Fruit fly (Drosophila melanogaster) whole organism, embryonic: ENCODE data around the gene Chpf.
A peak's percentile ranks its signal among the peaks of the same experiment; 100 is the strongest.

Experiments
- Adf1 ChIP-seq: fragments of 200-800 bp; sonication (Bioruptor generic); IDR thresholded peaks from 2 replicates; pipeline ENCODE4 v1.3.6; 2022; ENCODE audit warnings: missing biosample characterization, missing genetic modification characterization
- Antp ChIP-seq: fragments of 200-800 bp; sonication (Bioruptor generic); optimal IDR thresholded peaks from 3 replicates; lab custom pipeline; 2016; ENCODE audit warnings: missing biosample characterization, missing genetic modification characterization
- Blimp-1 ChIP-seq: fragments of 200-800 bp; sonication (Bioruptor generic); optimal IDR thresholded peaks from 3 replicates; lab custom pipeline; 2018; ENCODE audit warnings: missing biosample characterization, missing genetic modification characterization, mild to moderate bottlenecking, moderate library complexity, missing genetic modification reagents
- CG10209 ChIP-seq: fragments of 200-800 bp; sonication (Bioruptor generic); optimal IDR thresholded peaks from 3 replicates; lab custom pipeline; 2017; ENCODE audit warnings: missing biosample characterization, mild to moderate bottlenecking, missing genetic modification characterization, missing genetic modification reagents
- CG10366 ChIP-seq: fragments of 200-800 bp; sonication (Bioruptor generic); IDR thresholded peaks from 2 replicates; pipeline ENCODE4 v1.3.6; 2022; ENCODE audit warnings: missing biosample characterization, missing genetic modification characterization
- CG12744 ChIP-seq: fragments of 200-800 bp; sonication (Bioruptor generic); optimal IDR thresholded peaks from 2 replicates; lab custom pipeline; 2016; ENCODE audit warnings: missing biosample characterization, missing genetic modification characterization
- CG13287 ChIP-seq: fragments of 200-800 bp; sonication (Bioruptor generic); IDR thresholded peaks from 2 replicates; pipeline ENCODE4 v1.3.6; 2022; ENCODE audit warnings: missing biosample characterization, missing genetic modification characterization; ENCODE audit not compliant: partially characterized antibody
- CG14014 ChIP-seq: fragments of 200-800 bp; sonication (Bioruptor generic); IDR thresholded peaks from 2 replicates; pipeline ENCODE4 v1.3.6; 2022; ENCODE audit warnings: missing biosample characterization, missing genetic modification characterization
- CG15269 ChIP-seq: fragments of 200-800 bp; sonication (Bioruptor generic); optimal IDR thresholded peaks from 2 replicates; lab custom pipeline; 2018; ENCODE audit warnings: missing biosample characterization, mild to moderate bottlenecking, missing genetic modification characterization, moderate library complexity
- CG16863 ChIP-seq: fragments of 200-800 bp; sonication (Bioruptor generic); optimal IDR thresholded peaks from 3 replicates; lab custom pipeline; 2016; ENCODE audit warnings: missing biosample characterization, missing genetic modification characterization
- CG17186 ChIP-seq: fragments of 200-800 bp; sonication (Bioruptor generic); optimal IDR thresholded peaks from 3 replicates; lab custom pipeline; 2017; ENCODE audit warnings: missing biosample characterization, missing genetic modification reagents, missing genetic modification characterization
- CG18262 ChIP-seq: fragments of 200-800 bp; optimal IDR thresholded peaks from 3 replicates; lab custom pipeline; 2019; ENCODE audit warnings: missing biosample characterization, mild to moderate bottlenecking, missing genetic modification characterization, moderate library complexity
- CG2678 ChIP-seq: fragments of 200-800 bp; sonication (Bioruptor generic); optimal IDR thresholded peaks from 3 replicates; lab custom pipeline; 2019; ENCODE audit warnings: missing biosample characterization, mild to moderate bottlenecking, missing genetic modification characterization, moderate library complexity
- CG30431 ChIP-seq: fragments of 200-800 bp; sonication (Bioruptor generic); optimal IDR thresholded peaks from 2 replicates; lab custom pipeline; 2017; ENCODE audit warnings: missing biosample characterization, missing genetic modification characterization
- CG3065 ChIP-seq: fragments of 200-800 bp; sonication (Bioruptor generic); optimal IDR thresholded peaks from 2 replicates; lab custom pipeline; 2016; ENCODE audit warnings: missing biosample characterization, missing genetic modification characterization
- CG33213 ChIP-seq: fragments of 200-800 bp; sonication (Bioruptor generic); optimal IDR thresholded peaks from 3 replicates; lab custom pipeline; 2016; ENCODE audit warnings: missing biosample characterization, missing genetic modification characterization
- CG4328 ChIP-seq: fragments of 200-800 bp; sonication (Bioruptor generic); optimal IDR thresholded peaks from 3 replicates; lab custom pipeline; 2017; ENCODE audit warnings: missing biosample characterization, missing genetic modification reagents, missing genetic modification characterization
- CG4820 ChIP-seq: fragments of 200-800 bp; sonication (Bioruptor generic); optimal IDR thresholded peaks from 3 replicates; lab custom pipeline; 2016; ENCODE audit warnings: missing biosample characterization, missing genetic modification characterization
- CG7357 ChIP-seq: fragments of 200-800 bp; sonication (Bioruptor generic); IDR thresholded peaks from 3 replicates; pipeline ENCODE4 v1.3.6; 2022; ENCODE audit warnings: missing biosample characterization, missing genetic modification characterization
- CG7928 ChIP-seq: fragments of 200-800 bp; sonication (Bioruptor generic); optimal IDR thresholded peaks from 2 replicates; lab custom pipeline; 2017; ENCODE audit warnings: missing biosample characterization, mild to moderate bottlenecking, missing genetic modification characterization
- CG8281 ChIP-seq: fragments of 200-800 bp; sonication (Bioruptor generic); optimal IDR thresholded peaks from 2 replicates; lab custom pipeline; 2018; ENCODE audit warnings: missing biosample characterization, mild to moderate bottlenecking, missing genetic modification characterization, moderate library complexity
- CG9215 ChIP-seq: fragments of 200-800 bp; sonication (Bioruptor generic); IDR thresholded peaks from 2 replicates; pipeline ENCODE4 v1.3.6; 2022; ENCODE audit warnings: missing biosample characterization, missing genetic modification characterization
- Dp ChIP-seq: fragments of 200-800 bp; sonication (Bioruptor generic); optimal IDR thresholded peaks from 2 replicates; lab custom pipeline; 2018; ENCODE audit warnings: missing biosample characterization, mild to moderate bottlenecking, missing genetic modification characterization, moderate library complexity
- ERR ChIP-seq: fragments of 200-800 bp; sonication (Bioruptor generic); optimal IDR thresholded peaks from 2 replicates; lab custom pipeline; 2016; ENCODE audit warnings: missing biosample characterization, missing genetic modification characterization
- GATAe ChIP-seq: fragments of 200-800 bp; sonication (Bioruptor generic); conservative IDR thresholded peaks from 2 replicates; pipeline ENCODE4 v1.3.6; 2022; ENCODE audit warnings: missing biosample characterization, missing genetic modification characterization
- HLH3B ChIP-seq: fragments of 200-800 bp; sonication (Bioruptor generic); IDR thresholded peaks from 2 replicates; pipeline ENCODE4 v1.3.6; 2022; ENCODE audit warnings: missing biosample characterization, missing genetic modification characterization
- HLH4C ChIP-seq: fragments of 200-800 bp; sonication (Bioruptor generic); IDR thresholded peaks from 3 replicates; pipeline ENCODE4 v1.3.6; 2022; ENCODE audit warnings: missing biosample characterization, missing genetic modification characterization; ENCODE audit not compliant: partially characterized antibody
- MTF-1 ChIP-seq: fragments of 200-800 bp; sonication (Bioruptor generic); optimal IDR thresholded peaks from 2 replicates; lab custom pipeline; 2018; ENCODE audit warnings: missing biosample characterization, mild to moderate bottlenecking, missing genetic modification characterization, borderline replicate concordance
- Myb ChIP-seq: fragments of 200-800 bp; sonication (Bioruptor generic); optimal IDR thresholded peaks from 2 replicates; lab custom pipeline; 2016; ENCODE audit warnings: missing biosample characterization, missing genetic modification characterization
- NC2α ChIP-seq: fragments of 200-800 bp; sonication (Bioruptor generic); optimal IDR thresholded peaks from 2 replicates; lab custom pipeline; 2016; ENCODE audit warnings: missing biosample characterization, missing genetic modification characterization
- NC2β ChIP-seq: fragments of 200-800 bp; sonication (Bioruptor generic); optimal IDR thresholded peaks from 2 replicates; lab custom pipeline; 2016; ENCODE audit warnings: missing biosample characterization, missing genetic modification characterization
- Optix ChIP-seq: fragments of 200-800 bp; sonication (Bioruptor generic); IDR thresholded peaks from 3 replicates; pipeline ENCODE4 v1.3.6; 2022; ENCODE audit warnings: missing biosample characterization, missing genetic modification characterization
- Tbp ChIP-seq: fragments of >200 bp; optimal IDR thresholded peaks from 2 replicates; lab custom pipeline; 2018; ENCODE audit warnings: missing biosample characterization, missing genetic modification characterization
- Usf ChIP-seq: fragments of 200-800 bp; sonication (Bioruptor generic); optimal IDR thresholded peaks from 2 replicates; lab custom pipeline; 2017; ENCODE audit warnings: missing genotype, missing biosample characterization, missing genetic modification characterization
- bowl ChIP-seq: fragments of 200-800 bp; sonication (Bioruptor generic); IDR thresholded peaks from 2 replicates; pipeline ENCODE4 v1.3.6; 2022; ENCODE audit warnings: missing biosample characterization, missing genetic modification characterization
- croc ChIP-seq: fragments of 200-800 bp; sonication (Bioruptor generic); conservative IDR thresholded peaks from 3 replicates; pipeline ENCODE4 v1.3.6; 2022; ENCODE audit warnings: missing biosample characterization, missing genetic modification characterization
- dpn ChIP-seq, 2 experiments: fragments of 200-800 bp; sonication (Bioruptor generic); optimal IDR thresholded peaks; 3 replicates each; lab custom pipeline; 2016; ENCODE audit warnings: missing biosample characterization in 2 of 2, missing genetic modification characterization in 2 of 2
- fd64A ChIP-seq: fragments of 200-800 bp; sonication (Bioruptor generic); optimal IDR thresholded peaks from 3 replicates; lab custom pipeline; 2018; ENCODE audit warnings: missing biosample characterization, mild to moderate bottlenecking, missing genetic modification characterization
- inv ChIP-seq: fragments of 200-800 bp; sonication (Bioruptor generic); IDR thresholded peaks from 2 replicates; pipeline ENCODE4 v1.3.6; 2022; ENCODE audit warnings: missing biosample characterization, missing genetic modification characterization; ENCODE audit not compliant: partially characterized antibody
- kay ChIP-seq: fragments of 200-800 bp; sonication (Bioruptor generic); optimal IDR thresholded peaks from 2 replicates; lab custom pipeline; 2016; ENCODE audit warnings: missing biosample characterization, missing genetic modification characterization
- kni ChIP-seq: fragments of 200-800 bp; sonication (Bioruptor generic); optimal IDR thresholded peaks from 3 replicates; lab custom pipeline; 2017; ENCODE audit warnings: mild to moderate bottlenecking, missing biosample characterization, missing genetic modification reagents, missing genetic modification characterization
- lola ChIP-seq, 3 experiments: fragments of >200 bp in 2 of 3; fragments of 200-800 bp in 1 of 3; sonication (Bioruptor generic) in 1 of 3; optimal IDR thresholded peaks; 2 replicates each; lab custom pipeline; 2017 to 2019; ENCODE audit warnings: missing biosample characterization in 3 of 3, missing genetic modification characterization in 3 of 3, mild to moderate bottlenecking in 1 of 3, moderate library complexity in 1 of 3
- odd ChIP-seq: fragments of 200-800 bp; sonication (Bioruptor generic); optimal IDR thresholded peaks from 2 replicates; lab custom pipeline; 2017; ENCODE audit warnings: missing biosample characterization, mild to moderate bottlenecking, missing genetic modification characterization
- pfk ChIP-seq: fragments of 200-800 bp; sonication (Bioruptor generic); optimal IDR thresholded peaks from 2 replicates; lab custom pipeline; 2018; ENCODE audit warnings: missing biosample characterization, mild to moderate bottlenecking, missing genetic modification characterization, moderate library complexity
- ranshi ChIP-seq: fragments of 200-800 bp; sonication (Bioruptor generic); IDR thresholded peaks from 2 replicates; pipeline ENCODE4 v1.3.6; 2022; ENCODE audit warnings: missing biosample characterization, missing genetic modification characterization
- tgo ChIP-seq: fragments of 200-800 bp; sonication (Bioruptor generic); IDR thresholded peaks from 3 replicates; pipeline ENCODE4 v1.3.6; 2022; ENCODE audit warnings: missing biosample characterization, missing genetic modification characterization
- tup ChIP-seq: fragments of 200-800 bp; sonication (Bioruptor generic); optimal IDR thresholded peaks from 2 replicates; lab custom pipeline; 2016; ENCODE audit warnings: missing biosample characterization, mild to moderate bottlenecking, missing genetic modification characterization, moderate library complexity
- vnd ChIP-seq: fragments of 200-800 bp; sonication (Bioruptor generic); IDR thresholded peaks from 3 replicates; pipeline ENCODE4 v1.3.6; 2022; ENCODE audit warnings: missing biosample characterization, missing genetic modification characterization; ENCODE audit not compliant: partially characterized antibody
- wek ChIP-seq: fragments of 200-800 bp; sonication (Bioruptor generic); optimal IDR thresholded peaks from 3 replicates; lab custom pipeline; 2018; ENCODE audit warnings: missing biosample characterization, mild to moderate bottlenecking, missing genetic modification characterization, moderate library complexity

The Chpf gene

DNA sequence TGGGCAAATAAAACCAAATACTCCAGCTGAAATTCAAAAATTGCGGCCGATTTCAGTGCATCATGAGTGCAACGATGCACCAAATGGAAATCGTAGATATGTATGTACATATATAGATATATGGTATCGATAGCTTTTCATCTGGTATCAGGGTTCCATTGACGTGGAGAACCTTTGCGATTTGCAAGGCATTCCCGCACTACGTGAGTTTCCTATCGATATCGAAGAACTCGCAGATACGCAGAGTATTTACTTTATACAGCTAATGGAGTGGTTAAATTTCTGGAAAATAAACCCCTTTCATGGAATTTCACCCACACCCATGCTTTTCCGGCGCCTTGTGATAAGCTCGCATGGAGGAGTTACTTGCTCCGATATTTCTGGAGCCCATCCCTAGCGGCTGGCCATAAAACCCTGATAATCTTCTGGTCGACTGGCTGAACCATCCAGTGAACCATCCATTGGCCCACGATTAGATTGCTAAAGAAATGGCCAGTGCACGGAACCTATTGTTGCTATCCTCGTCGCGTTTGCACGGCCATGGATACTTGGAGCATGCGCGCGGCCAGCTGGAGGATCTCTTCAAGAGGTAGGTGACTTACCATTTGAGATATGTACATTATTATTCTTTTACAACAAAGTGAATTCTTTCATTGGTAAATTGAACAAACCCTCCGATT is 18.0 kb downstream of the Chpf start, which contains the start of gene CG2200 (continued):
- no peak for TF ChIP-seq CG12744 (GFP tag; lab: Kevin White, UChicago)
- no peak for TF ChIP-seq ranshi (GFP tag; lab: Robert Waterston, UW)
- no peak for TF ChIP-seq pfk
- no peak for TF ChIP-seq lola (GFP tag; optimal IDR thresholded peaks at IDR 0.05; lab: Kevin White, UChicago)
- peak; percentile 14; the same call in 1 of the 2 replicates for TF ChIP-seq CG14014
- peak; percentile 77 for TF ChIP-seq vnd (GFP tag; lab: Robert Waterston, UW)
- TF ChIP-seq bowl, result no peak
- TF ChIP-seq CG7928 (GFP tag; lab: Kevin White, UChicago), result peak; percentile 59
- no peak for TF ChIP-seq Tbp (GFP tag; lab: Kevin White, UChicago)
- no peak for TF ChIP-seq Optix (GFP tag; lab: Robert Waterston, UW)
- TF ChIP-seq GATAe, result peak; percentile 45
- no peak for TF ChIP-seq tup (GFP tag; lab: Kevin White, UChicago)
- TF ChIP-seq CG4328 (GFP tag; lab: Kevin White, UChicago), result no peak
- no peak for TF ChIP-seq CG30431 (GFP tag; lab: Kevin White, UChicago)
- TF ChIP-seq NC2β (GFP tag; lab: Kevin White, UChicago), result no peak
- TF ChIP-seq kni (GFP tag; lab: Kevin White, UChicago), result no peak
- peak; percentile 10 to 53 for TF ChIP-seq dpn (GFP tag; optimal IDR thresholded peaks at IDR 0.05; lab: Kevin White, UChicago)
- peak; percentile 82 for TF ChIP-seq CG13287
- peak; percentile 16 for TF ChIP-seq Myb
- TF ChIP-seq NC2α (GFP tag; lab: Kevin White, UChicago), result no peak
- no peak for TF ChIP-seq CG17186 (GFP tag; lab: Kevin White, UChicago)
- no peak for TF ChIP-seq MTF-1
- TF ChIP-seq CG10209 (GFP tag; lab: Kevin White, UChicago), result no peak
- peak; percentile 18; the same call in 1 of the 2 replicates for TF ChIP-seq CG9215 (GFP tag; lab: Robert Waterston, UW)
- TF ChIP-seq CG3065 (GFP tag; lab: Kevin White, UChicago), result no peak
- TF ChIP-seq CG4820 (GFP tag; lab: Kevin White, UChicago), result peak; percentile 1
- TF ChIP-seq CG2678 (tag; lab: Kevin White, UChicago), result peak; percentile 26
- no peak for TF ChIP-seq Blimp-1 (GFP tag; lab: Kevin White, UChicago)
- peak; percentile 13 for TF ChIP-seq CG33213 (GFP tag; lab: Kevin White, UChicago)
- TF ChIP-seq croc (GFP tag; lab: Robert Waterston, UW), result no peak
- peak; percentile 32; the same call in 1 of the 3 replicates for TF ChIP-seq tgo (GFP tag; lab: Robert Waterston, UW)
- TF ChIP-seq Adf1 (GFP tag; lab: Robert Waterston, UW), result peak; percentile 35
- no peak for TF ChIP-seq wek
- peak; percentile 22 for TF ChIP-seq CG15269 (tag; lab: Kevin White, UChicago)
- TF ChIP-seq odd, result no peak
- peak; percentile 75 for TF ChIP-seq inv
- TF ChIP-seq CG18262 (tag; lab: Kevin White, UChicago), result peak; percentile 29
- peak; percentile 37 for TF ChIP-seq Antp
- peak; percentile 85 for TF ChIP-seq HLH4C (GFP tag; lab: Robert Waterston, UW)
- peak; percentile 5 for TF ChIP-seq CG16863
- peak; percentile 32; the same call in 1 of the 2 replicates for TF ChIP-seq CG10366 (GFP tag; lab: Robert Waterston, UW)
- TF ChIP-seq HLH3B (GFP tag; lab: Robert Waterston, UW), result no peak
- TF ChIP-seq Usf (GFP tag; lab: Kevin White, UChicago), result no peak
- no peak for TF ChIP-seq CG8281 (tag; lab: Kevin White, UChicago)
- no peak for TF ChIP-seq kay (GFP tag; lab: Kevin White, UChicago)
- peak; percentile 66 for TF ChIP-seq Dp (GFP tag; lab: Kevin White, UChicago)
- no peak for TF ChIP-seq fd64A (GFP tag; lab: Kevin White, UChicago)
- TF ChIP-seq ERR, result no peak
- no peak for TF ChIP-seq CG7357 (GFP tag; lab: Robert Waterston, UW)
